Fruit fly (Drosophila melanogaster) whole organism, embryonic: ENCODE data around the gene armi.

Experiments
- Adf1 ChIP-seq: fragments of 200-800 bp; sonication (Bioruptor generic); IDR thresholded peaks from 2 replicates; pipeline ENCODE4 v1.3.6; 2022; ENCODE audit warnings: missing biosample characterization, missing genetic modification characterization
- BEAF-32 ChIP-seq: fragments of 200-800 bp; sonication (Bioruptor generic); optimal IDR thresholded peaks from 3 replicates; lab custom pipeline; 2017; ENCODE audit warnings: missing biosample characterization, missing genetic modification characterization, mild to moderate bottlenecking, moderate library complexity, missing genetic modification reagents
- Bgb ChIP-seq: fragments of 200-800 bp; sonication (Bioruptor generic); IDR thresholded peaks from 2 replicates; pipeline ENCODE4 v1.3.6; 2022; ENCODE audit warnings: missing biosample characterization, missing genetic modification characterization; ENCODE audit not compliant: partially characterized antibody
- Blimp-1 ChIP-seq: fragments of 200-800 bp; sonication (Bioruptor generic); optimal IDR thresholded peaks from 3 replicates; lab custom pipeline; 2018; ENCODE audit warnings: missing biosample characterization, missing genetic modification characterization, mild to moderate bottlenecking, moderate library complexity, missing genetic modification reagents
- CG11456 ChIP-seq: fragments of 200-800 bp; sonication (Bioruptor generic); IDR thresholded peaks from 3 replicates; pipeline ENCODE4 v1.3.6; 2022; ENCODE audit warnings: missing biosample characterization, missing genetic modification characterization
- CG13123 ChIP-seq: fragments of 200-800 bp; sonication (Bioruptor generic); optimal IDR thresholded peaks from 2 replicates; lab custom pipeline; 2016; ENCODE audit warnings: missing biosample characterization, missing genetic modification characterization
- CG13775 ChIP-seq: fragments of 200-800 bp; sonication (Bioruptor generic); optimal IDR thresholded peaks from 3 replicates; lab custom pipeline; 2017; ENCODE audit warnings: missing biosample characterization, mild to moderate bottlenecking, missing genetic modification characterization
- CG1529 ChIP-seq: fragments of 200-800 bp; sonication (Bioruptor generic); optimal IDR thresholded peaks from 3 replicates; lab custom pipeline; 2018; ENCODE audit warnings: missing biosample characterization, missing genetic modification characterization
- CG16779 ChIP-seq: fragments of 200-800 bp; sonication (Bioruptor generic); IDR thresholded peaks from 2 replicates; pipeline ENCODE4 v1.3.6; 2022; ENCODE audit warnings: missing biosample characterization, missing genetic modification characterization
- CG16863 ChIP-seq: fragments of 200-800 bp; sonication (Bioruptor generic); optimal IDR thresholded peaks from 3 replicates; lab custom pipeline; 2016; ENCODE audit warnings: missing biosample characterization, missing genetic modification characterization
- CG2116 ChIP-seq: fragments of 200-800 bp; sonication (Bioruptor generic); optimal IDR thresholded peaks from 3 replicates; lab custom pipeline; 2018; ENCODE audit warnings: missing biosample characterization, mild to moderate bottlenecking, missing genetic modification characterization
- CG33213 ChIP-seq: fragments of 200-800 bp; sonication (Bioruptor generic); optimal IDR thresholded peaks from 3 replicates; lab custom pipeline; 2016; ENCODE audit warnings: missing biosample characterization, missing genetic modification characterization
- CG4328 ChIP-seq: fragments of 200-800 bp; sonication (Bioruptor generic); optimal IDR thresholded peaks from 3 replicates; lab custom pipeline; 2017; ENCODE audit warnings: missing biosample characterization, missing genetic modification reagents, missing genetic modification characterization
- CG7271 ChIP-seq: fragments of 200-800 bp; sonication (Bioruptor generic); optimal IDR thresholded peaks from 2 replicates; lab custom pipeline; 2018; ENCODE audit warnings: missing biosample characterization, mild to moderate bottlenecking, missing genetic modification characterization, moderate library complexity
- CG7357 ChIP-seq: fragments of 200-800 bp; sonication (Bioruptor generic); IDR thresholded peaks from 3 replicates; pipeline ENCODE4 v1.3.6; 2022; ENCODE audit warnings: missing biosample characterization, missing genetic modification characterization
- CG7745 ChIP-seq: fragments of 200-800 bp; sonication (Bioruptor generic); optimal IDR thresholded peaks from 2 replicates; lab custom pipeline; 2018; ENCODE audit warnings: missing biosample characterization, mild to moderate bottlenecking, missing genetic modification characterization, moderate library complexity
- CG7928 ChIP-seq: fragments of 200-800 bp; sonication (Bioruptor generic); optimal IDR thresholded peaks from 2 replicates; lab custom pipeline; 2017; ENCODE audit warnings: missing biosample characterization, mild to moderate bottlenecking, missing genetic modification characterization
- CG8388 ChIP-seq: fragments of 200-800 bp; sonication (Bioruptor generic); optimal IDR thresholded peaks from 2 replicates; lab custom pipeline; 2019; ENCODE audit warnings: missing biosample characterization, mild to moderate bottlenecking, missing genetic modification characterization, moderate library complexity
- CG9797 ChIP-seq: fragments of 200-800 bp; sonication (Bioruptor generic); optimal IDR thresholded peaks from 3 replicates; lab custom pipeline; 2018; ENCODE audit warnings: missing biosample characterization, mild to moderate bottlenecking, missing genetic modification characterization
- CrebB ChIP-seq: fragments of 200-800 bp; sonication (Bioruptor generic); optimal IDR thresholded peaks from 3 replicates; lab custom pipeline; 2018; ENCODE audit warnings: missing biosample characterization, mild to moderate bottlenecking, missing genetic modification characterization
- E2f1 ChIP-seq: fragments of 200-800 bp; sonication (Bioruptor generic); IDR thresholded peaks from 2 replicates; pipeline ENCODE4 v1.3.6; 2022; ENCODE audit warnings: missing biosample characterization, missing genetic modification characterization
- Fer1 ChIP-seq: fragments of 200-800 bp; sonication (Bioruptor generic); optimal IDR thresholded peaks from 2 replicates; lab custom pipeline; 2017; ENCODE audit warnings: missing biosample characterization, mild to moderate bottlenecking, missing genetic modification characterization
- H15 ChIP-seq: fragments of 200-800 bp; sonication (Bioruptor generic); IDR thresholded peaks from 3 replicates; pipeline ENCODE4 v1.3.6; 2022; ENCODE audit warnings: missing biosample characterization, missing genetic modification characterization
- HmgD ChIP-seq: fragments of 200-800 bp; sonication (Bioruptor generic); optimal IDR thresholded peaks from 3 replicates; lab custom pipeline; 2016; ENCODE audit warnings: missing biosample characterization, missing genetic modification characterization
- Kr ChIP-seq: fragments of 200-800 bp; sonication (Bioruptor generic); optimal IDR thresholded peaks from 2 replicates; lab custom pipeline; 2017; ENCODE audit warnings: missing biosample characterization, mild to moderate bottlenecking, missing genetic modification characterization
- Opbp ChIP-seq: fragments of 200-800 bp; sonication (Bioruptor generic); IDR thresholded peaks from 3 replicates; pipeline ENCODE4 v1.3.6; 2022; ENCODE audit warnings: missing biosample characterization, missing genetic modification characterization; ENCODE audit not compliant: partially characterized antibody
- Sox102F ChIP-seq: fragments of 200-800 bp; sonication (Bioruptor generic); optimal IDR thresholded peaks from 2 replicates; lab custom pipeline; 2018; ENCODE audit warnings: missing biosample characterization, mild to moderate bottlenecking, missing genetic modification characterization, moderate library complexity
- bowl ChIP-seq: fragments of 200-800 bp; sonication (Bioruptor generic); IDR thresholded peaks from 2 replicates; pipeline ENCODE4 v1.3.6; 2022; ENCODE audit warnings: missing biosample characterization, missing genetic modification characterization
- crol ChIP-seq: fragments of 200-800 bp; sonication (Bioruptor generic); IDR thresholded peaks from 2 replicates; pipeline ENCODE4 v1.3.6; 2022; ENCODE audit warnings: missing biosample characterization, missing genetic modification characterization
- ftz-f1 ChIP-seq: fragments of 200-800 bp; sonication (Bioruptor generic); optimal IDR thresholded peaks from 2 replicates; lab custom pipeline; 2016; ENCODE audit warnings: missing biosample characterization, missing genetic modification characterization
- gcm ChIP-seq: fragments of 200-800 bp; sonication (Bioruptor generic); optimal IDR thresholded peaks from 2 replicates; lab custom pipeline; 2019; ENCODE audit warnings: missing biosample characterization, mild to moderate bottlenecking, missing genetic modification characterization, moderate library complexity
- gcm2 ChIP-seq: fragments of 200-800 bp; sonication (Bioruptor generic); optimal IDR thresholded peaks from 2 replicates; lab custom pipeline; 2016; ENCODE audit warnings: missing biosample characterization, missing genetic modification characterization
- hth ChIP-seq: fragments of >200 bp; optimal IDR thresholded peaks from 2 replicates; lab custom pipeline; 2017; ENCODE audit warnings: inconsistent platforms
- insv ChIP-seq, 2 experiments: fragments of 200-800 bp; sonication (Bioruptor generic); optimal IDR thresholded peaks; 3 replicates each; lab custom pipeline; 2016 to 2018; ENCODE audit warnings: missing biosample characterization in 2 of 2, missing genetic modification characterization in 2 of 2
- ken ChIP-seq: fragments of 200-800 bp; sonication (Bioruptor generic); IDR thresholded peaks from 3 replicates; pipeline ENCODE4 v1.3.6; 2022; ENCODE audit warnings: missing biosample characterization, missing genetic modification characterization
- lola ChIP-seq, 3 experiments: fragments of >200 bp in 2 of 3; fragments of 200-800 bp in 1 of 3; sonication (Bioruptor generic) in 1 of 3; optimal IDR thresholded peaks; 2 replicates each; lab custom pipeline; 2017 to 2019; ENCODE audit warnings: missing biosample characterization in 3 of 3, missing genetic modification characterization in 3 of 3, mild to moderate bottlenecking in 1 of 3, moderate library complexity in 1 of 3
- nmo ChIP-seq: fragments of 200-800 bp; sonication (Bioruptor generic); optimal IDR thresholded peaks from 2 replicates; lab custom pipeline; 2018; ENCODE audit warnings: missing biosample characterization, mild to moderate bottlenecking, missing genetic modification characterization, moderate library complexity
- oc ChIP-seq: fragments of 200-800 bp; sonication (Bioruptor generic); optimal IDR thresholded peaks from 2 replicates; lab custom pipeline; 2018; ENCODE audit warnings: missing biosample characterization, mild to moderate bottlenecking, missing genetic modification characterization, moderate library complexity
- pan ChIP-seq, 4 experiments: fragments of >200 bp in 3 of 4; fragments of 200-800 bp in 1 of 4; sonication (Bioruptor generic) in 1 of 4; optimal IDR thresholded peaks in 3 of 4; IDR thresholded peaks in 1 of 4; 2 replicates each; pipeline versions ENCODE4 v1.3.6 to Lab custom; 2017 to 2022; ENCODE audit warnings: missing biosample characterization in 2 of 4, missing genetic modification characterization in 2 of 4, mixed read lengths in 1 of 4
- phol ChIP-seq: fragments of 200-800 bp; sonication (Bioruptor generic); optimal IDR thresholded peaks from 3 replicates; lab custom pipeline; 2018; ENCODE audit warnings: missing biosample characterization, mild to moderate bottlenecking, missing genetic modification characterization, moderate library complexity
- pzg ChIP-seq: fragments of 200-800 bp; sonication (Bioruptor generic); optimal IDR thresholded peaks from 3 replicates; lab custom pipeline; 2018; ENCODE audit warnings: missing biosample characterization, mild to moderate bottlenecking, missing genetic modification characterization, moderate library complexity
- slbo ChIP-seq: fragments of 200-800 bp; sonication (Bioruptor generic); IDR thresholded peaks from 2 replicates; pipeline ENCODE4 v1.3.6; 2022; ENCODE audit warnings: missing biosample characterization, missing genetic modification characterization
- stwl ChIP-seq: fragments of 200-800 bp; sonication (Bioruptor generic); optimal IDR thresholded peaks from 3 replicates; lab custom pipeline; 2018; ENCODE audit warnings: missing biosample characterization, mild to moderate bottlenecking, missing genetic modification characterization, moderate library complexity
- tll ChIP-seq, 2 experiments: fragments of 200-800 bp in 1 of 2; fragments of >200 bp in 1 of 2; sonication (Bioruptor generic) in 1 of 2; optimal IDR thresholded peaks; 2 replicates each; lab custom pipeline; 2017 to 2019; ENCODE audit warnings: missing biosample characterization in 2 of 2, missing genetic modification characterization in 2 of 2, mild to moderate bottlenecking in 1 of 2, moderate library complexity in 1 of 2
- wek ChIP-seq: fragments of 200-800 bp; sonication (Bioruptor generic); optimal IDR thresholded peaks from 3 replicates; lab custom pipeline; 2018; ENCODE audit warnings: missing biosample characterization, mild to moderate bottlenecking, missing genetic modification characterization, moderate library complexity
- wor ChIP-seq: fragments of 200-800 bp; sonication (Bioruptor generic); IDR thresholded peaks from 2 replicates; pipeline ENCODE4 v1.3.6; 2022; ENCODE audit warnings: missing biosample characterization, missing genetic modification characterization
- zfh2 ChIP-seq: fragments of 200-800 bp; sonication (Bioruptor generic); optimal IDR thresholded peaks from 2 replicates; lab custom pipeline; 2016; ENCODE audit warnings: missing biosample characterization, missing genetic modification characterization

armi gene

DNA sequence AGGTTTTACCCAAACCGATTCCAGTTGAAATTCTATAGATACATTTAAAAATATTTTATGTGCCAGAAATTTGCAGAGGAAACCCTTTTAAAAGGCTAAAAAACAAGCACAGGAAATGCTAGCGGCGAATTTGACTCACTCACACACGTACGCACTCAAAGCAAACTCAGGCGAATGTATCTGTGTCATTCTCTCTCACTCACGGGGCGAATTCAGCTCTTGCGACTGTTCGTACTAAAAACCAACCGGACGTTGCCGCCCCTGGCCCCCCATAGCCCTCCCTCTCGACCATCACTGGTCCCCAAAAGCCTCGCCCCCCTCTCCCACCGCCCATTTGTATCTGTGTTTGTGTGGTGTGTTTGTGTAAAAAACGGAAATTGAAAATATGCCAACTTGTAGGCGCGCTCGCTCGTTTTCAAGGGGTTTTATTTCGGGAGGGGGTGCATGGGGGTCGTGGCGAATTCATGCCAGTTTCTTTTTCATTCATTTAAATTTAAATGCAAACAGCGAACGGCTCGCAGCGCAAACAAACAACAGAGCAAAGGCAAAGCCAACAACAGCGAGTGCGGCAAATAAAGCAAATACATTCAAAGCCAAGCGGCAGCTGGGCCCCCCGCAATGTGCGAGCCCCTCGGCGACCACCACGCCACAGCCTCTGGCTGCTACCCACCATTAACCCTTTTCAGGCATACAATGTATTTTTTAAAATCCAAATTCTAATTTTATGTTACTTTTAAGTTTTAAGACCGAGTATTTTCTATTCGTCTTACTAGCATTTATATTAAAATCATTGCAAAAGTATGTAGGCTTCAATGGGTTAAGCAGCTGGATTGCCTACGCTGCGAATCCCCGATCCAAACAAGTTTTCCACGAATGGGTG is 42.7 kb upstream of the armi start (continued):
- TF ChIP-seq pan (optimal IDR thresholded peaks at IDR 0.05; lab: Kevin White, UChicago) (no peak), pan (GFP tag; optimal IDR thresholded peaks at IDR 0.05 in 1 of 2, IDR thresholded peaks at IDR 0.05 in 1 of 2) (peak in 1 of 2 experiments; percentile 89), zfh2 (GFP tag; lab: Kevin White, UChicago) (peak; percentile 68), CG13775 (GFP tag; lab: Kevin White, UChicago) (peak; percentile 14), lola (GFP tag; optimal IDR thresholded peaks at IDR 0.05; lab: Kevin White, UChicago) (peak in 1 of 3 experiments; percentile 8), CG33213 (GFP tag; lab: Kevin White, UChicago) (peak; percentile 41), gcm2 (GFP tag; lab: Kevin White, UChicago) (no peak), CG16779 (GFP tag; lab: Robert Waterston, UW) (peak; percentile 74), wor (GFP tag; lab: Robert Waterston, UW) (peak; percentile 71), CG16863 (GFP tag; lab: Kevin White, UChicago) (peak; percentile 47), CG4328 (peak; percentile 91), CG7745 (tag; lab: Kevin White, UChicago) (no peak), wek (peak; percentile 35), bowl (GFP tag; lab: Robert Waterston, UW) (peak; percentile 68), insv (GFP tag; optimal IDR thresholded peaks at IDR 0.05; lab: Kevin White, UChicago) (peak in 1 of 2 experiments; percentile 20), CG9797 (GFP tag; lab: Kevin White, UChicago) (peak; percentile 13), CG7357 (GFP tag; lab: Robert Waterston, UW) (peak; percentile 47; the same call in 2 of the 3 replicates), nmo (GFP tag; lab: Kevin White, UChicago) (peak; percentile 51), CG2116 (GFP tag; lab: Kevin White, UChicago) (peak; percentile 20), pzg (peak; percentile 19), CG8388 (GFP tag; lab: Kevin White, UChicago) (no peak), tll (GFP tag; optimal IDR thresholded peaks at IDR 0.05; lab: Kevin White, UChicago) (no peak), Adf1 (GFP tag; lab: Robert Waterston, UW) (peak; percentile 88), Bgb (GFP tag; lab: Robert Waterston, UW) (peak; percentile 55), stwl (tag; lab: Kevin White, UChicago) (no peak), HmgD (no peak), hth (no peak), Opbp (peak; percentile 30; the same call in 1 of the 3 replicates), CG7271 (tag; lab: Kevin White, UChicago) (no peak), slbo (GFP tag; lab: Robert Waterston, UW) (peak; percentile 87), CG1529 (GFP tag; lab: Kevin White, UChicago) (peak; percentile 38), phol (tag; lab: Kevin White, UChicago) (peak; percentile 63), Kr (no peak), ken (GFP tag; lab: Robert Waterston, UW) (peak; percentile 72; the same call in 1 of the 3 replicates), ftz-f1 (GFP tag; lab: Kevin White, UChicago) (peak; percentile 19), gcm (GFP tag; lab: Kevin White, UChicago) (no peak), CG7928 (GFP tag; lab: Kevin White, UChicago) (peak; percentile 51), E2f1 (GFP tag; lab: Robert Waterston, UW) (peak; percentile 85), oc (tag; lab: Kevin White, UChicago) (peak; percentile 28), Blimp-1 (GFP tag; lab: Kevin White, UChicago) (peak; percentile 39), H15 (GFP tag; lab: Robert Waterston, UW) (peak; percentile 70), CG13123 (peak; percentile 0), CrebB (tag; lab: Kevin White, UChicago) (peak; percentile 37), BEAF-32 (GFP tag; lab: Kevin White, UChicago) (no peak), CG11456 (GFP tag; lab: Robert Waterston, UW) (peak; percentile 84), Sox102F (GFP tag; lab: Kevin White, UChicago) (peak; percentile 81), Fer1 (GFP tag; lab: Kevin White, UChicago) (peak; percentile 82), crol (GFP tag; lab: Robert Waterston, UW) (peak; percentile 100)
